Fruit fly (Drosophila melanogaster) whole organism, prepupa: ENCODE data around the gene CG43348.

Experiments
- Blimp-1 ChIP-seq: fragments of 200-800 bp; sonication (Bioruptor generic); optimal IDR thresholded peaks from 3 replicates; lab custom pipeline; 2017; ENCODE audit warnings: missing biosample characterization, missing genetic modification characterization, mild to moderate bottlenecking, moderate library complexity, missing genetic modification reagents
- CG10631 ChIP-seq: fragments of 200-800 bp; sonication (Bioruptor generic); optimal IDR thresholded peaks from 2 replicates; lab custom pipeline; 2016; ENCODE audit warnings: missing biosample characterization, missing genetic modification characterization
- CG10669 ChIP-seq: fragments of 200-800 bp; sonication (Bioruptor generic); optimal IDR thresholded peaks from 3 replicates; lab custom pipeline; 2018; ENCODE audit warnings: missing biosample characterization, mild to moderate bottlenecking, missing genetic modification characterization, moderate library complexity
- CG11294 ChIP-seq: fragments of 200-800 bp; sonication (Bioruptor generic); IDR thresholded peaks from 2 replicates; pipeline ENCODE4 v1.3.6; 2022; ENCODE audit warnings: missing biosample characterization, missing genetic modification characterization
- CG11762 ChIP-seq: fragments of 200-800 bp; sonication (Bioruptor generic); optimal IDR thresholded peaks from 3 replicates; lab custom pipeline; 2016; ENCODE audit warnings: missing biosample characterization, missing genetic modification characterization; ENCODE audit not compliant: insufficient read depth
- CG11902 ChIP-seq: fragments of 200-800 bp; sonication (Bioruptor generic); optimal IDR thresholded peaks from 3 replicates; lab custom pipeline; 2016; ENCODE audit warnings: missing biosample characterization, missing genetic modification characterization
- CG15336 ChIP-seq: fragments of 200-800 bp; sonication (Bioruptor generic); IDR thresholded peaks from 2 replicates; pipeline ENCODE4 v1.3.6; 2022; ENCODE audit warnings: missing biosample characterization, missing genetic modification characterization
- CG1621 ChIP-seq: fragments of 200-800 bp; sonication (Bioruptor generic); optimal IDR thresholded peaks from 3 replicates; lab custom pipeline; 2018; ENCODE audit warnings: missing biosample characterization, mild to moderate bottlenecking, missing genetic modification characterization
- CG16779 ChIP-seq: fragments of 200-800 bp; sonication (Bioruptor generic); optimal IDR thresholded peaks from 3 replicates; lab custom pipeline; 2017; ENCODE audit warnings: missing biosample characterization, mild to moderate bottlenecking, missing genetic modification characterization
- CG3032 ChIP-seq: fragments of 200-800 bp; optimal IDR thresholded peaks from 2 replicates; lab custom pipeline; 2019; ENCODE audit warnings: missing biosample characterization, mild to moderate bottlenecking, missing genetic modification characterization, moderate library complexity
- CG31627 ChIP-seq: fragments of 200-800 bp; sonication (Bioruptor generic); optimal IDR thresholded peaks from 3 replicates; lab custom pipeline; 2016; ENCODE audit warnings: missing biosample characterization, missing genetic modification characterization
- CG32006 ChIP-seq: fragments of 200-800 bp; sonication (Bioruptor generic); optimal IDR thresholded peaks from 3 replicates; lab custom pipeline; 2017; ENCODE audit warnings: missing biosample characterization, mild to moderate bottlenecking, missing genetic modification characterization
- CG34406 ChIP-seq: fragments of 200-800 bp; sonication (Bioruptor generic); optimal IDR thresholded peaks from 3 replicates; lab custom pipeline; 2016; ENCODE audit warnings: missing biosample characterization, missing genetic modification characterization
- CG3919 ChIP-seq: fragments of 200-800 bp; sonication (Bioruptor generic); optimal IDR thresholded peaks from 3 replicates; lab custom pipeline; 2016; ENCODE audit warnings: missing biosample characterization, missing genetic modification characterization
- CG4318 ChIP-seq: fragments of 200-800 bp; sonication (Bioruptor generic); optimal IDR thresholded peaks from 3 replicates; lab custom pipeline; 2017; ENCODE audit warnings: missing biosample characterization, mild to moderate bottlenecking, missing genetic modification characterization
- CG6163 ChIP-seq: fragments of 200-800 bp; sonication (Bioruptor generic); IDR thresholded peaks from 3 replicates; pipeline ENCODE4 v1.3.6; 2022; ENCODE audit warnings: missing biosample characterization, missing genetic modification characterization
- CG6792 ChIP-seq: fragments of 200-800 bp; sonication (Bioruptor generic); optimal IDR thresholded peaks from 3 replicates; lab custom pipeline; 2016; ENCODE audit warnings: missing biosample characterization, missing genetic modification characterization
- CG6808 ChIP-seq: fragments of 200-800 bp; sonication (Bioruptor generic); optimal IDR thresholded peaks from 3 replicates; lab custom pipeline; 2017; ENCODE audit warnings: missing biosample characterization, missing genetic modification characterization, mild to moderate bottlenecking, moderate library complexity, missing genetic modification reagents
- CG6854 ChIP-seq: fragments of 200-800 bp; sonication (Bioruptor generic); optimal IDR thresholded peaks from 2 replicates; lab custom pipeline; 2017; ENCODE audit warnings: missing biosample characterization, mild to moderate bottlenecking, missing genetic modification characterization
- CG7368 ChIP-seq: fragments of 200-800 bp; sonication (Bioruptor generic); optimal IDR thresholded peaks from 3 replicates; lab custom pipeline; 2016; ENCODE audit warnings: missing biosample characterization, missing genetic modification characterization
- CG8119 ChIP-seq: fragments of 200-800 bp; sonication (Bioruptor generic); IDR thresholded peaks from 3 replicates; pipeline ENCODE4 v1.3.6; 2022; ENCODE audit warnings: missing biosample characterization, missing genetic modification characterization
- CG8319 ChIP-seq: fragments of 200-800 bp; sonication (Bioruptor generic); optimal IDR thresholded peaks from 3 replicates; lab custom pipeline; 2016; ENCODE audit warnings: missing biosample characterization, missing genetic modification characterization
- CG9139 ChIP-seq: fragments of 200-800 bp; sonication (Bioruptor generic); optimal IDR thresholded peaks from 3 replicates; lab custom pipeline; 2017; ENCODE audit warnings: missing biosample characterization, mild to moderate bottlenecking, missing genetic modification characterization
- Eip75B ChIP-seq: fragments of 200-800 bp; sonication (Bioruptor generic); optimal IDR thresholded peaks from 3 replicates; lab custom pipeline; 2016; ENCODE audit warnings: missing biosample characterization, missing genetic modification characterization
- Eip78C ChIP-seq: fragments of 200-800 bp; sonication (Bioruptor generic); peaks from one replicate; lab custom pipeline; 2016; ENCODE audit warnings: missing biosample characterization, missing genetic modification characterization
- Eip93F ChIP-seq: fragments of 200-800 bp; sonication (Bioruptor generic); optimal IDR thresholded peaks from 2 replicates; lab custom pipeline; 2016; ENCODE audit warnings: missing biosample characterization, mild to moderate bottlenecking, missing genetic modification characterization
- Ets96B ChIP-seq: fragments of 200-800 bp; optimal IDR thresholded peaks from 2 replicates; lab custom pipeline; 2019; ENCODE audit warnings: missing biosample characterization, mild to moderate bottlenecking, missing genetic modification characterization, moderate library complexity
- Gug ChIP-seq: fragments of 200-800 bp; sonication (Bioruptor generic); IDR thresholded peaks from 2 replicates; pipeline ENCODE4 v1.3.6; 2022; ENCODE audit warnings: missing biosample characterization, missing genetic modification characterization
- Hr38 ChIP-seq: sonication (Bioruptor generic); optimal IDR thresholded peaks from 2 replicates; lab custom pipeline; 2016; ENCODE audit warnings: missing biosample characterization, missing genetic modification characterization
- Hr39 ChIP-seq: fragments of 200-800 bp; sonication (Bioruptor generic); optimal IDR thresholded peaks from 2 replicates; lab custom pipeline; 2016; ENCODE audit warnings: missing biosample characterization, missing genetic modification characterization
- Hr4 ChIP-seq: fragments of 200-800 bp; sonication (Bioruptor generic); optimal IDR thresholded peaks from 3 replicates; lab custom pipeline; 2016; ENCODE audit warnings: missing biosample characterization, missing genetic modification characterization
- Lpt ChIP-seq: fragments of 200-800 bp; sonication (Bioruptor generic); optimal IDR thresholded peaks from 3 replicates; lab custom pipeline; 2016; ENCODE audit warnings: missing biosample characterization, missing genetic modification characterization
- OdsH ChIP-seq: fragments of 200-800 bp; sonication (Bioruptor generic); optimal IDR thresholded peaks from 3 replicates; lab custom pipeline; 2016; ENCODE audit warnings: missing biosample characterization, missing genetic modification characterization
- Sox102F ChIP-seq: fragments of 200-800 bp; sonication (Bioruptor generic); optimal IDR thresholded peaks from 2 replicates; lab custom pipeline; 2016; ENCODE audit warnings: missing biosample characterization, mild to moderate bottlenecking, missing genetic modification characterization
- Sox14 ChIP-seq: fragments of 200-800 bp; sonication (Bioruptor generic); optimal IDR thresholded peaks from 3 replicates; lab custom pipeline; 2016; ENCODE audit warnings: missing biosample characterization, missing genetic modification characterization
- Sox15 ChIP-seq: fragments of 200-800 bp; sonication (Bioruptor generic); optimal IDR thresholded peaks from 3 replicates; lab custom pipeline; 2016; ENCODE audit warnings: missing biosample characterization, missing genetic modification characterization
- achi ChIP-seq: fragments of 200-800 bp; sonication (Bioruptor generic); optimal IDR thresholded peaks from 3 replicates; lab custom pipeline; 2016; ENCODE audit warnings: missing biosample characterization, missing genetic modification characterization
- acj6 ChIP-seq: fragments of 200-800 bp; sonication (Bioruptor generic); optimal IDR thresholded peaks from 3 replicates; lab custom pipeline; 2016; ENCODE audit warnings: missing biosample characterization, missing genetic modification characterization
- cyc ChIP-seq: fragments of 200-800 bp; sonication (Bioruptor generic); optimal IDR thresholded peaks from 3 replicates; lab custom pipeline; 2016; ENCODE audit warnings: missing biosample characterization, missing genetic modification characterization
- dac ChIP-seq: fragments of 200-800 bp; sonication (Bioruptor generic); optimal IDR thresholded peaks from 2 replicates; lab custom pipeline; 2017; ENCODE audit warnings: missing biosample characterization, mild to moderate bottlenecking, missing genetic modification characterization
- dsx ChIP-seq: fragments of 200-800 bp; optimal IDR thresholded peaks from 3 replicates; lab custom pipeline; 2019; ENCODE audit warnings: missing biosample characterization, mild to moderate bottlenecking, missing genetic modification characterization, moderate library complexity; ENCODE audit not compliant: poor library complexity, severe bottlenecking
- eg ChIP-seq: fragments of 200-800 bp; sonication (Bioruptor generic); IDR thresholded peaks from 3 replicates; pipeline ENCODE4 v1.3.6; 2022; ENCODE audit warnings: missing biosample characterization, missing genetic modification characterization
- esn ChIP-seq: fragments of 200-800 bp; sonication (Bioruptor generic); optimal IDR thresholded peaks from 2 replicates; lab custom pipeline; 2016; ENCODE audit warnings: missing biosample characterization, mild to moderate bottlenecking, missing genetic modification characterization, moderate library complexity
- fd59A ChIP-seq: fragments of 200-800 bp; sonication (Bioruptor generic); optimal IDR thresholded peaks from 2 replicates; lab custom pipeline; 2017; ENCODE audit warnings: missing biosample characterization, mild to moderate bottlenecking, missing genetic modification characterization, missing genetic modification reagents
- fd85E ChIP-seq: fragments of 200-800 bp; sonication (Bioruptor generic); optimal IDR thresholded peaks from 3 replicates; lab custom pipeline; 2016; ENCODE audit warnings: missing biosample characterization, missing genetic modification characterization
- lz ChIP-seq: fragments of 200-800 bp; sonication (Bioruptor generic); optimal IDR thresholded peaks from 3 replicates; lab custom pipeline; 2016; ENCODE audit warnings: missing biosample characterization, missing genetic modification characterization
- net ChIP-seq: fragments of 200-800 bp; sonication (Bioruptor generic); optimal IDR thresholded peaks from 3 replicates; lab custom pipeline; 2016; ENCODE audit warnings: missing biosample characterization, missing genetic modification characterization
- pdm3 ChIP-seq: fragments of 200-800 bp; sonication (Bioruptor generic); optimal IDR thresholded peaks from 3 replicates; lab custom pipeline; 2016; ENCODE audit warnings: missing biosample characterization, missing genetic modification characterization
- salr ChIP-seq, 2 experiments: fragments of 200-800 bp; sonication (Bioruptor generic); optimal IDR thresholded peaks; 3 replicates each; lab custom pipeline; 2016 to 2018; ENCODE audit warnings: missing biosample characterization in 2 of 2, missing genetic modification characterization in 2 of 2, mild to moderate bottlenecking in 1 of 2
- svp ChIP-seq: fragments of 200-800 bp; sonication (Bioruptor generic); peaks from one replicate; lab custom pipeline; 2016; ENCODE audit warnings: missing biosample characterization, missing genetic modification characterization
- topi ChIP-seq: fragments of 200-800 bp; sonication (Bioruptor generic); optimal IDR thresholded peaks from 3 replicates; lab custom pipeline; 2016; ENCODE audit warnings: missing biosample characterization, missing genetic modification characterization
- vri ChIP-seq: fragments of 200-800 bp; sonication (Bioruptor generic); optimal IDR thresholded peaks from 3 replicates; lab custom pipeline; 2016; ENCODE audit warnings: missing biosample characterization, mild to moderate bottlenecking, missing genetic modification characterization

Gene CG43348

dm6 chr2L:1172704-1173107, 26.5 kb upstream of the CG43348 start, which contains the start of the genes Charon and CG4887:
TSS of gene Charon (minus strand) at chr2L:1172805.
TSS of gene CG4887 (plus strand) at chr2L:1173009.
- TF ChIP-seq Hr38 (GFP tag; lab: Kevin White, UChicago) (peak; percentile 25), CG10669 (GFP tag; lab: Kevin White, UChicago) (no peak), CG15336 (GFP tag; lab: Robert Waterston, UW) (peak; percentile 41; the same call in 1 of the 2 replicates), CG10631 (GFP tag; lab: Kevin White, UChicago) (no peak), svp (GFP tag; lab: Kevin White, UChicago) (no peak), Ets96B (tag; lab: Kevin White, UChicago) (peak; percentile 58), CG6792 (GFP tag; lab: Kevin White, UChicago) (peak; percentile 74), fd85E (GFP tag; lab: Kevin White, UChicago) (no peak), net (GFP tag; lab: Kevin White, UChicago) (no peak), CG1621 (tag; lab: Kevin White, UChicago) (peak; percentile 48), CG32006 (no peak), salr (GFP tag; optimal IDR thresholded peaks at IDR 0.05; lab: Kevin White, UChicago) (peak in 1 of 2 experiments; percentile 29), CG3919 (no peak), lz (GFP tag; lab: Kevin White, UChicago) (peak; percentile 87), Hr4 (GFP tag; lab: Kevin White, UChicago) (no peak), dac (GFP tag; lab: Kevin White, UChicago) (peak; percentile 46), Eip78C (GFP tag; lab: Kevin White, UChicago) (no peak), CG3032 (tag; lab: Kevin White, UChicago) (peak; percentile 78), Gug (peak; percentile 76), OdsH (GFP tag; lab: Kevin White, UChicago) (no peak), Blimp-1 (GFP tag; lab: Kevin White, UChicago) (no peak), fd59A (GFP tag; lab: Kevin White, UChicago) (peak; percentile 32), Lpt (GFP tag; lab: Kevin White, UChicago) (peak; percentile 35), Hr39 (GFP tag; lab: Kevin White, UChicago) (peak; percentile 89), CG6163 (GFP tag; lab: Robert Waterston, UW) (peak; percentile 50; the same call in 2 of the 3 replicates), CG4318 (GFP tag; lab: Kevin White, UChicago) (no peak), dsx (GFP tag; lab: Kevin White, UChicago) (no peak), CG9139 (GFP tag; lab: Kevin White, UChicago) (no peak), Sox102F (GFP tag; lab: Kevin White, UChicago) (no peak), CG8319 (GFP tag; lab: Kevin White, UChicago) (peak; percentile 64), CG6854 (peak; percentile 31), Eip93F (GFP tag; lab: Kevin White, UChicago) (no peak), CG16779 (tag; lab: Kevin White, UChicago) (no peak), CG7368 (GFP tag; lab: Kevin White, UChicago) (no peak), CG31627 (peak; percentile 92), Sox14 (GFP tag; lab: Kevin White, UChicago) (no peak), CG34406 (GFP tag; lab: Kevin White, UChicago) (no peak), vri (no peak), cyc (GFP tag; lab: Kevin White, UChicago) (peak; percentile 87), CG11294 (peak; percentile 66; the same call in 1 of the 2 replicates), CG6808 (GFP tag; lab: Kevin White, UChicago) (no peak), eg (GFP tag; lab: Robert Waterston, UW) (peak; percentile 64; the same call in 2 of the 3 replicates), esn (GFP tag; lab: Kevin White, UChicago) (peak; percentile 90), achi (GFP tag; lab: Kevin White, UChicago) (peak; percentile 81), CG8119 (GFP tag; lab: Robert Waterston, UW) (peak; percentile 37; the same call in 2 of the 3 replicates), topi (peak; percentile 83), pdm3 (GFP tag; lab: Kevin White, UChicago) (no peak), CG11762 (peak; percentile 50), acj6 (GFP tag; lab: Kevin White, UChicago) (no peak), Sox15 (GFP tag; lab: Kevin White, UChicago) (peak; percentile 77), CG11902 (GFP tag; lab: Kevin White, UChicago) (peak; percentile 75), Eip75B (GFP tag; lab: Kevin White, UChicago) (no peak)
